Fruit fly (Drosophila melanogaster) whole organism, embryonic: Measurements from ENCODE around the gene GlnRS.
A peak's percentile ranks its signal among the peaks of the same experiment; 100 is the strongest.

Experiments used
- B-H1 ChIP-seq: fragments of 200-800 bp; sonication (Bioruptor generic); IDR thresholded peaks from 3 replicates; pipeline ENCODE4 v1.3.6; 2022; ENCODE audit warnings: missing biosample characterization, missing genetic modification characterization
- Bgb ChIP-seq: fragments of 200-800 bp; sonication (Bioruptor generic); IDR thresholded peaks from 2 replicates; pipeline ENCODE4 v1.3.6; 2022; ENCODE audit warnings: missing biosample characterization, missing genetic modification characterization; ENCODE audit not compliant: partially characterized antibody
- BtbVII ChIP-seq: fragments of 200-800 bp; sonication (Bioruptor generic); optimal IDR thresholded peaks from 3 replicates; lab custom pipeline; 2017; ENCODE audit warnings: missing biosample characterization, mild to moderate bottlenecking, missing genetic modification characterization
- CG10267 ChIP-seq: fragments of 200-800 bp; sonication (Bioruptor generic); optimal IDR thresholded peaks from 2 replicates; lab custom pipeline; 2018; ENCODE audit warnings: missing biosample characterization, mild to moderate bottlenecking, missing genetic modification characterization, moderate library complexity
- CG11695 ChIP-seq: fragments of 200-800 bp; sonication (Bioruptor generic); IDR thresholded peaks from 3 replicates; pipeline ENCODE4 v1.3.6; 2022; ENCODE audit warnings: missing biosample characterization, missing genetic modification characterization
- CG1233 ChIP-seq: fragments of 200-800 bp; sonication (Bioruptor generic); optimal IDR thresholded peaks from 4 replicates; lab custom pipeline; 2018; ENCODE audit warnings: missing biosample characterization, mild to moderate bottlenecking, missing genetic modification characterization
- CG13624 ChIP-seq: fragments of 200-800 bp; sonication (Bioruptor generic); optimal IDR thresholded peaks from 2 replicates; lab custom pipeline; 2016; ENCODE audit warnings: missing biosample characterization, missing genetic modification characterization
- CG15514 ChIP-seq: fragments of 200-800 bp; sonication (Bioruptor generic); optimal IDR thresholded peaks from 3 replicates; lab custom pipeline; 2017; ENCODE audit warnings: missing biosample characterization, missing genetic modification characterization, mild to moderate bottlenecking, moderate library complexity, missing genetic modification reagents
- CG1603 ChIP-seq: fragments of 200-800 bp; sonication (Bioruptor generic); optimal IDR thresholded peaks from 2 replicates; lab custom pipeline; 2019; ENCODE audit warnings: missing biosample characterization, mild to moderate bottlenecking, missing genetic modification characterization, moderate library complexity
- CG16813 ChIP-seq: fragments of 200-800 bp; sonication (Bioruptor generic); IDR thresholded peaks from 3 replicates; pipeline ENCODE4 v1.3.6; 2022; ENCODE audit warnings: missing biosample characterization, missing genetic modification characterization; ENCODE audit not compliant: partially characterized antibody
- CG17359 ChIP-seq: fragments of 200-800 bp; sonication (Bioruptor generic); optimal IDR thresholded peaks from 3 replicates; lab custom pipeline; 2018; ENCODE audit warnings: missing biosample characterization, mild to moderate bottlenecking, missing genetic modification characterization, moderate library complexity
- CG2120 ChIP-seq: fragments of 200-800 bp; sonication (Bioruptor generic); optimal IDR thresholded peaks from 3 replicates; lab custom pipeline; 2016; ENCODE audit warnings: missing biosample characterization, missing genetic modification characterization
- CG31365 ChIP-seq: fragments of 200-800 bp; sonication (Bioruptor generic); optimal IDR thresholded peaks from 2 replicates; lab custom pipeline; 2018; ENCODE audit warnings: missing biosample characterization, mild to moderate bottlenecking, missing genetic modification characterization
- CG6175 ChIP-seq: fragments of 200-800 bp; sonication (Bioruptor generic); IDR thresholded peaks from 3 replicates; pipeline ENCODE4 v1.3.6; 2022; ENCODE audit warnings: missing biosample characterization, missing genetic modification characterization
- CG8359 ChIP-seq: fragments of 200-800 bp; sonication (Bioruptor generic); optimal IDR thresholded peaks from 2 replicates; lab custom pipeline; 2017; ENCODE audit warnings: missing biosample characterization, mild to moderate bottlenecking, missing genetic modification characterization, borderline replicate concordance
- CG9797 ChIP-seq: fragments of 200-800 bp; sonication (Bioruptor generic); optimal IDR thresholded peaks from 3 replicates; lab custom pipeline; 2018; ENCODE audit warnings: missing biosample characterization, mild to moderate bottlenecking, missing genetic modification characterization
- CkIIα-i1 ChIP-seq: fragments of 200-800 bp; sonication (Bioruptor generic); IDR thresholded peaks from 2 replicates; pipeline ENCODE4 v1.3.6; 2022; ENCODE audit warnings: missing biosample characterization, missing genetic modification characterization
- CoRest ChIP-seq: fragments of 200-800 bp; sonication (Bioruptor generic); optimal IDR thresholded peaks from 3 replicates; lab custom pipeline; 2018; ENCODE audit warnings: missing biosample characterization, mild to moderate bottlenecking, missing genetic modification characterization, moderate library complexity
- Dll ChIP-seq: fragments of 200-800 bp; sonication (Bioruptor generic); IDR thresholded peaks from 4 replicates; pipeline ENCODE4 v1.3.6; 2022; ENCODE audit warnings: missing biosample characterization, missing genetic modification characterization; ENCODE audit not compliant: partially characterized antibody
- Dp ChIP-seq: fragments of 200-800 bp; sonication (Bioruptor generic); optimal IDR thresholded peaks from 2 replicates; lab custom pipeline; 2018; ENCODE audit warnings: missing biosample characterization, mild to moderate bottlenecking, missing genetic modification characterization, moderate library complexity
- Dref ChIP-seq: fragments of 200-800 bp; sonication (Bioruptor generic); IDR thresholded peaks from 2 replicates; pipeline ENCODE4 v1.3.6; 2022; ENCODE audit warnings: missing biosample characterization, missing genetic modification characterization
- Gug ChIP-seq: fragments of 200-800 bp; sonication (Bioruptor generic); IDR thresholded peaks from 4 replicates; pipeline ENCODE4 v1.3.6; 2022; ENCODE audit warnings: missing biosample characterization, missing genetic modification characterization
- H2.0 ChIP-seq: fragments of 200-800 bp; sonication (Bioruptor generic); IDR thresholded peaks from 2 replicates; pipeline ENCODE4 v1.3.6; 2022; ENCODE audit warnings: missing biosample characterization, missing genetic modification characterization
- Hr39 ChIP-seq: fragments of >200 bp; optimal IDR thresholded peaks from 2 replicates; lab custom pipeline; 2017
- Med ChIP-seq: fragments of 200-800 bp; sonication (Bioruptor generic); peaks from one replicate; lab custom pipeline; 2016; ENCODE audit warnings: missing biosample characterization, missing genetic modification characterization, mild to moderate bottlenecking, inconsistent platforms, moderate library complexity
- Spps ChIP-seq: fragments of 200-800 bp; sonication (Bioruptor generic); optimal IDR thresholded peaks from 2 replicates; lab custom pipeline; 2018; ENCODE audit warnings: missing biosample characterization, mild to moderate bottlenecking, missing genetic modification characterization
- Ssrp ChIP-seq: fragments of 200-800 bp; sonication (Bioruptor generic); optimal IDR thresholded peaks from 2 replicates; lab custom pipeline; 2018; ENCODE audit warnings: missing biosample characterization, mild to moderate bottlenecking, missing genetic modification characterization, moderate library complexity
- Vsx1 ChIP-seq: fragments of 200-800 bp; sonication (Bioruptor generic); optimal IDR thresholded peaks from 2 replicates; lab custom pipeline; 2017; ENCODE audit warnings: missing biosample characterization, mild to moderate bottlenecking, missing genetic modification characterization, missing genetic modification reagents
- ase ChIP-seq: fragments of 200-800 bp; sonication (Bioruptor generic); IDR thresholded peaks from 3 replicates; pipeline ENCODE4 v1.3.6; 2022; ENCODE audit warnings: missing biosample characterization, missing genetic modification characterization
- chinmo ChIP-seq: fragments of 200-800 bp; sonication (Bioruptor generic); IDR thresholded peaks from 4 replicates; pipeline ENCODE4 v1.3.6; 2022; ENCODE audit warnings: missing biosample characterization, missing genetic modification characterization; ENCODE audit not compliant: partially characterized antibody
- crol ChIP-seq: fragments of 200-800 bp; sonication (Bioruptor generic); IDR thresholded peaks from 2 replicates; pipeline ENCODE4 v1.3.6; 2022; ENCODE audit warnings: missing biosample characterization, missing genetic modification characterization
- crp ChIP-seq, 2 experiments: fragments of 200-800 bp; sonication (Bioruptor generic); optimal IDR thresholded peaks; 2 replicates in 1 of 2; 3 replicates in 1 of 2; lab custom pipeline; 2017; ENCODE audit warnings: missing biosample characterization in 2 of 2, missing genetic modification characterization in 2 of 2, mild to moderate bottlenecking in 1 of 2, moderate library complexity in 1 of 2
- fd102C ChIP-seq: fragments of 200-800 bp; sonication (Bioruptor generic); optimal IDR thresholded peaks from 2 replicates; lab custom pipeline; 2018; ENCODE audit warnings: missing biosample characterization, mild to moderate bottlenecking, missing genetic modification characterization, moderate library complexity
- fu2 ChIP-seq: fragments of 200-800 bp; sonication (Bioruptor generic); optimal IDR thresholded peaks from 2 replicates; lab custom pipeline; 2016; ENCODE audit warnings: missing biosample characterization, missing genetic modification characterization
- gce ChIP-seq: fragments of 200-800 bp; sonication (Bioruptor generic); IDR thresholded peaks from 3 replicates; pipeline ENCODE4 v1.3.6; 2022; ENCODE audit warnings: missing biosample characterization, missing genetic modification characterization
- grau ChIP-seq: fragments of 200-800 bp; optimal IDR thresholded peaks from 3 replicates; lab custom pipeline; 2019; ENCODE audit warnings: missing biosample characterization, mild to moderate bottlenecking, missing genetic modification characterization, moderate library complexity
- lbe ChIP-seq: fragments of 200-800 bp; sonication (Bioruptor generic); optimal IDR thresholded peaks from 2 replicates; lab custom pipeline; 2016; ENCODE audit warnings: missing biosample characterization, mild to moderate bottlenecking, missing genetic modification characterization
- lov ChIP-seq, 2 experiments: fragments of 200-800 bp in 1 of 2; fragments of >200 bp in 1 of 2; sonication (Bioruptor generic) in 1 of 2; IDR thresholded peaks in 1 of 2; optimal IDR thresholded peaks in 1 of 2; 2 replicates in 1 of 2; 3 replicates in 1 of 2; pipeline versions ENCODE4 v1.3.6 to Lab custom; 2017 to 2022; ENCODE audit warnings: missing biosample characterization in 1 of 2, missing genetic modification characterization in 1 of 2
- pan ChIP-seq, 4 experiments: fragments of >200 bp in 3 of 4; fragments of 200-800 bp in 1 of 4; sonication (Bioruptor generic) in 1 of 4; optimal IDR thresholded peaks in 3 of 4; IDR thresholded peaks in 1 of 4; 2 replicates each; pipeline versions ENCODE4 v1.3.6 to Lab custom; 2017 to 2022; ENCODE audit warnings: missing biosample characterization in 2 of 4, missing genetic modification characterization in 2 of 4, mixed read lengths in 1 of 4
- pb ChIP-seq: fragments of 200-800 bp; sonication (Bioruptor generic); optimal IDR thresholded peaks from 3 replicates; lab custom pipeline; 2016; ENCODE audit warnings: missing biosample characterization, missing genetic modification characterization
- peb ChIP-seq: fragments of 200-800 bp; sonication (Bioruptor generic); IDR thresholded peaks from 2 replicates; pipeline ENCODE4 v1.3.6; 2022; ENCODE audit warnings: missing biosample characterization, missing genetic modification characterization
- phol ChIP-seq: fragments of 200-800 bp; sonication (Bioruptor generic); optimal IDR thresholded peaks from 3 replicates; lab custom pipeline; 2018; ENCODE audit warnings: missing biosample characterization, mild to moderate bottlenecking, missing genetic modification characterization, moderate library complexity
- prd ChIP-seq, 3 experiments: fragments of >200 bp in 2 of 3; fragments of 200-800 bp in 1 of 3; sonication (Bioruptor generic) in 1 of 3; optimal IDR thresholded peaks in 2 of 3; IDR thresholded peaks in 1 of 3; 2 replicates in 2 of 3; 3 replicates in 1 of 3; pipeline versions ENCODE4 v1.3.6 to Lab custom; 2017 to 2022; ENCODE audit warnings: missing biosample characterization in 1 of 3, missing genetic modification characterization in 1 of 3
- repo ChIP-seq: fragments of 200-800 bp; sonication (Bioruptor generic); optimal IDR thresholded peaks from 2 replicates; lab custom pipeline; 2016; ENCODE audit warnings: missing biosample characterization, missing genetic modification characterization
- row ChIP-seq: fragments of 200-800 bp; sonication (Bioruptor generic); IDR thresholded peaks from 3 replicates; pipeline ENCODE4 v1.3.6; 2022; ENCODE audit warnings: missing biosample characterization, missing genetic modification characterization
- tin ChIP-seq: fragments of 200-800 bp; sonication (Bioruptor generic); optimal IDR thresholded peaks from 3 replicates; lab custom pipeline; 2016; ENCODE audit warnings: missing biosample characterization, missing genetic modification characterization
- unc-4 ChIP-seq: fragments of 200-800 bp; sonication (Bioruptor generic); IDR thresholded peaks from 2 replicates; pipeline ENCODE4 v1.3.6; 2022; ENCODE audit warnings: missing biosample characterization, missing genetic modification characterization; ENCODE audit not compliant: partially characterized antibody
- vnd ChIP-seq: fragments of 200-800 bp; sonication (Bioruptor generic); IDR thresholded peaks from 3 replicates; pipeline ENCODE4 v1.3.6; 2022; ENCODE audit warnings: missing biosample characterization, missing genetic modification characterization; ENCODE audit not compliant: partially characterized antibody

Gene GlnRS

DNA sequence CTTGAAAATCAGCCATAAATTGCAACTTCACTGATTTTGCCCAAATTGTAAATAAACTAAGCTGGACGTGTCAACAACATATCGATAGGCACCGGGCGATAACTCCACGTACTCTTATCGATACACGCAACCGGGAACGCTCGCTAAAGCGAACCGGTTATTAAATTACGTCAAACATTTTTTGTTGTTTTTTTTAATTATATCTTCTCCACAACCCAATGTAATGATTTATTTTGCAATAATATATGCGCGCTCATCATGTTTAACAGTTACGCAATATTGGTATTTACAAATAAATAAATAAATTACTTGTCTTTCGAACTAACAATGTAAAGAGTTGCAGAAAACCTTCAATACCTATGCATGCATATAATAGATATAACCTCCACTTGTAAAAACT is 50.4 kb downstream of the GlnRS start, which contains the start of gene Saysd1 (continued):
- TF ChIP-seq CG17359 (peak; percentile 45), Ssrp (tag; lab: Kevin White, UChicago) (no peak), Dp (GFP tag; lab: Kevin White, UChicago) (peak; percentile 25), prd (optimal IDR thresholded peaks at IDR 0.05; lab: Kevin White, UChicago) (no peak), prd (GFP tag; IDR thresholded peaks at IDR 0.05; lab: Robert Waterston, UW) (peak; percentile 48), Spps (tag; lab: Kevin White, UChicago) (no peak), gce (GFP tag; lab: Robert Waterston, UW) (peak; percentile 32; the same call in 1 of the 3 replicates), repo (GFP tag; lab: Kevin White, UChicago) (peak; percentile 15), CG1603 (tag; lab: Kevin White, UChicago) (peak; percentile 37), CG15514 (GFP tag; lab: Kevin White, UChicago) (peak; percentile 38), tin (GFP tag; lab: Kevin White, UChicago) (peak; percentile 30), CG11695 (GFP tag; lab: Robert Waterston, UW) (0 out of 3 replicates have a peak, but pooled peaks have one; percentile 34), unc-4 (peak; percentile 83), Hr39 (no peak), CG8359 (GFP tag; lab: Kevin White, UChicago) (no peak), Gug (GFP tag; lab: Robert Waterston, UW) (peak; percentile 35; the same call in 1 of the 4 replicates), pan (optimal IDR thresholded peaks at IDR 0.05; lab: Kevin White, UChicago) (no peak), pan (GFP tag; optimal IDR thresholded peaks at IDR 0.05 in 1 of 2, IDR thresholded peaks at IDR 0.05 in 1 of 2) (peak in 1 of 2 experiments; percentile 53), CoRest (tag; lab: Kevin White, UChicago) (no peak), lov (optimal IDR thresholded peaks at IDR 0.05; lab: Kevin White, UChicago) (no peak), lov (GFP tag; IDR thresholded peaks at IDR 0.05; lab: Robert Waterston, UW) (no peak), ase (GFP tag; lab: Robert Waterston, UW) (no peak), vnd (peak; percentile 78), grau (tag; lab: Kevin White, UChicago) (peak; percentile 71), Dll (GFP tag; lab: Robert Waterston, UW) (peak; percentile 90), CG1233 (peak; percentile 13), peb (GFP tag; lab: Robert Waterston, UW) (no peak), lbe (GFP tag; lab: Kevin White, UChicago) (peak; percentile 26), CG16813 (GFP tag; lab: Robert Waterston, UW) (peak; percentile 76), row (peak; percentile 34; the same call in 1 of the 3 replicates), Med (peak; percentile 84), CG9797 (GFP tag; lab: Kevin White, UChicago) (no peak), CG2120 (GFP tag; lab: Kevin White, UChicago) (peak; percentile 6), chinmo (GFP tag; lab: Robert Waterston, UW) (peak; percentile 82; the same call in 1 of the 4 replicates), CG13624 (GFP tag; lab: Kevin White, UChicago) (peak; percentile 64), fu2 (GFP tag; lab: Kevin White, UChicago) (no peak), pb (GFP tag; lab: Kevin White, UChicago) (peak; percentile 7), fd102C (GFP tag; lab: Kevin White, UChicago) (no peak), CG10267 (tag; lab: Kevin White, UChicago) (peak; percentile 16), H2.0 (GFP tag; lab: Robert Waterston, UW) (no peak), Dref (GFP tag; lab: Robert Waterston, UW) (peak; percentile 92), CG31365 (no peak), phol (tag; lab: Kevin White, UChicago) (peak; percentile 36), BtbVII (GFP tag; lab: Kevin White, UChicago) (no peak), Bgb (GFP tag; lab: Robert Waterston, UW) (peak; percentile 85), CkIIα-i1 (GFP tag; lab: Robert Waterston, UW) (no peak), crol (GFP tag; lab: Robert Waterston, UW) (no peak), CG6175 (peak; percentile 35; the same call in 1 of the 3 replicates), B-H1 (GFP tag; lab: Robert Waterston, UW) (no peak), crp (GFP tag; optimal IDR thresholded peaks at IDR 0.05; lab: Kevin White, UChicago) (no peak), Vsx1 (GFP tag; lab: Kevin White, UChicago) (peak; percentile 30)
